Fruit fly (Drosophila melanogaster): ENCODE data around the gene CG15365.

The CG15365 gene

dm6 chrX:9067754-9068477 lies at the start of gene CG15365:
CG15365 (minus strand) TSS chrX:9067983.
- peak; percentile 14 for TF ChIP-seq tj (GFP tag; optimal IDR thresholded peaks at IDR 0.05)
- TF ChIP-seq cnc (optimal IDR thresholded peaks at IDR 0.05) = no peak
- TF ChIP-seq CG1620 (GFP tag; optimal IDR thresholded peaks at IDR 0.05) = peak; percentile 11
- peak; percentile 17 for TF ChIP-seq bab1 (GFP tag; optimal IDR thresholded peaks at IDR 0.05)
- TF ChIP-seq Clk (GFP tag; optimal IDR thresholded peaks at IDR 0.05) = no peak
- no peak for TF ChIP-seq CG7045 (GFP tag; optimal IDR thresholded peaks at IDR 0.05)
- no peak for TF ChIP-seq toe (GFP tag; optimal IDR thresholded peaks at IDR 0.05)
- TF ChIP-seq CG5204 (GFP tag; optimal IDR thresholded peaks at IDR 0.05) = no peak
- TF ChIP-seq CG7101 (tag; optimal IDR thresholded peaks at IDR 0.05) = no peak
- no peak for TF ChIP-seq pad (GFP tag; optimal IDR thresholded peaks at IDR 0.05)

dm6 chrX:9110155-9110909 lies 42.5 kb upstream of the CG15365 start:
- TF ChIP-seq Mnt (GFP tag; optimal IDR thresholded peaks at IDR 0.05) = no peak
- peak; percentile 72 for TF ChIP-seq ovo (GFP tag; optimal IDR thresholded peaks at IDR 0.05)
- no peak for TF ChIP-seq toe (GFP tag; optimal IDR thresholded peaks at IDR 0.05)
- TF ChIP-seq tj (GFP tag; optimal IDR thresholded peaks at IDR 0.05) = peak; percentile 81
- no peak for TF ChIP-seq CG5204 (GFP tag; optimal IDR thresholded peaks at IDR 0.05)
- TF ChIP-seq cnc (optimal IDR thresholded peaks at IDR 0.05) = no peak

- TF ChIP-seq ovo (GFP tag; optimal IDR thresholded peaks at IDR 0.05) = peak; percentile 59
- no peak for TF ChIP-seq cic (GFP tag; optimal IDR thresholded peaks at IDR 0.05)
- TF ChIP-seq Clk (GFP tag; optimal IDR thresholded peaks at IDR 0.05) = no peak
- peak; percentile 21 for TF ChIP-seq Crg-1 (GFP tag; optimal IDR thresholded peaks at IDR 0.05)
- TF ChIP-seq Hr96 (GFP tag; optimal IDR thresholded peaks at IDR 0.05) = no peak
- peak; percentile 24 for TF ChIP-seq pad (GFP tag; optimal IDR thresholded peaks at IDR 0.05)
- TF ChIP-seq bab1 (GFP tag; optimal IDR thresholded peaks at IDR 0.05) = no peak
- TF ChIP-seq CG12768 (GFP tag; optimal IDR thresholded peaks at IDR 0.05) = no peak
- TF ChIP-seq CG33017 (tag; optimal IDR thresholded peaks at IDR 0.05) = no peak
- peak; percentile 33 for TF ChIP-seq Mnt (GFP tag; optimal IDR thresholded peaks at IDR 0.05)
- TF ChIP-seq CG1620 (GFP tag; optimal IDR thresholded peaks at IDR 0.05) = peak; percentile 44
- peak; percentile 1 for TF ChIP-seq CG11617 (GFP tag; optimal IDR thresholded peaks at IDR 0.05)
- no peak for TF ChIP-seq kay (GFP tag; ENCODE audit: borderline replicate concordance)
- peak; percentile 9 for TF ChIP-seq CG7045 (GFP tag; optimal IDR thresholded peaks at IDR 0.05)
- TF ChIP-seq CG5204 (GFP tag; optimal IDR thresholded peaks at IDR 0.05) = no peak
- TF ChIP-seq tj (GFP tag; optimal IDR thresholded peaks at IDR 0.05) = peak; percentile 16
- TF ChIP-seq CG7101 (tag; optimal IDR thresholded peaks at IDR 0.05) = no peak
- peak; percentile 27 for TF ChIP-seq CG14711 (tag; optimal IDR thresholded peaks at IDR 0.05)
- TF ChIP-seq cnc (optimal IDR thresholded peaks at IDR 0.05) = no peak
- no peak for TF ChIP-seq toe (GFP tag; optimal IDR thresholded peaks at IDR 0.05)
Observed at dm6 chrX:9109072-9109844, 41.5 kb upstream of the CG15365 start.

- TF ChIP-seq cic (GFP tag; optimal IDR thresholded peaks at IDR 0.05) = peak; percentile 90
- TF ChIP-seq CG12768 (GFP tag; optimal IDR thresholded peaks at IDR 0.05) = no peak
Observed at dm6 chrX:9108387-9108786, 40.6 kb upstream of the CG15365 start, which contains the start of gene AP-1gamma. AP-1gamma (plus strand) TSS chrX:9108691.

dm6 chrX:9106775-9107283 lies 39.0 kb upstream of the CG15365 start, which contains the start of gene Arfrp1:
Arfrp1 (plus strand) TSS chrX:9107069.
- TF ChIP-seq CG33017 (tag; optimal IDR thresholded peaks at IDR 0.05) (no peak), cic (GFP tag; optimal IDR thresholded peaks at IDR 0.05) (no peak), CG11617 (GFP tag; optimal IDR thresholded peaks at IDR 0.05) (peak; percentile 11), Crg-1 (GFP tag; optimal IDR thresholded peaks at IDR 0.05) (peak; percentile 25), Clk (GFP tag; optimal IDR thresholded peaks at IDR 0.05) (no peak), pad (GFP tag; optimal IDR thresholded peaks at IDR 0.05) (peak; percentile 35), tj (GFP tag; optimal IDR thresholded peaks at IDR 0.05) (peak; percentile 22), CG7101 (tag; optimal IDR thresholded peaks at IDR 0.05) (peak; percentile 49), toe (GFP tag; optimal IDR thresholded peaks at IDR 0.05) (no peak), CG14711 (tag; optimal IDR thresholded peaks at IDR 0.05) (peak; percentile 0), Hr96 (GFP tag; optimal IDR thresholded peaks at IDR 0.05) (no peak), bab1 (GFP tag; optimal IDR thresholded peaks at IDR 0.05) (peak; percentile 24)

- no peak for TF ChIP-seq Hr96 (GFP tag; optimal IDR thresholded peaks at IDR 0.05)
- TF ChIP-seq CG14711 (tag; optimal IDR thresholded peaks at IDR 0.05) = peak; percentile 27
- TF ChIP-seq CG11617 (GFP tag; optimal IDR thresholded peaks at IDR 0.05) = peak; percentile 28
- no peak for TF ChIP-seq kay (GFP tag; ENCODE audit: borderline replicate concordance)
- TF ChIP-seq CG1620 (GFP tag; optimal IDR thresholded peaks at IDR 0.05) = peak; percentile 25
- peak; percentile 23 for TF ChIP-seq Mnt (GFP tag; optimal IDR thresholded peaks at IDR 0.05)
- no peak for TF ChIP-seq toe (GFP tag; optimal IDR thresholded peaks at IDR 0.05)
- TF ChIP-seq bab1 (GFP tag; optimal IDR thresholded peaks at IDR 0.05) = peak; percentile 3
Observed at dm6 chrX:9106212-9106774, 38.5 kb upstream of the CG15365 start, which contains the start of gene Bx42. Bx42 (minus strand) TSS chrX:9106604.
